Fruit fly (Drosophila melanogaster): ENCODE data around the gene Oga.

Gene Oga

dm6 chr3R:21223453-21224057, 4.7 kb downstream of the Oga start, which contains the start of the genes CG3337 and Nelf-A (continued):
- TF ChIP-seq CG18764 (GFP tag; optimal IDR thresholded peaks at IDR 0.05), result peak; percentile 32
- peak; percentile 84 for TF ChIP-seq Opbp (GFP tag; IDR thresholded peaks at IDR 0.05; ENCODE audit: partially characterized antibody)
- TF ChIP-seq bab2 (GFP tag; optimal IDR thresholded peaks at IDR 0.05), result peak; percentile 66
- TF ChIP-seq CG13775 (GFP tag; optimal IDR thresholded peaks at IDR 0.05), result peak; percentile 36
- peak; percentile 75 for TF ChIP-seq chn (GFP tag; optimal IDR thresholded peaks at IDR 0.05)
- TF ChIP-seq BtbVII (GFP tag; optimal IDR thresholded peaks at IDR 0.05), result peak; percentile 47
- TF ChIP-seq Fer1 (GFP tag; optimal IDR thresholded peaks at IDR 0.05), result peak; percentile 15
- peak; percentile 0 for TF ChIP-seq CG9437 (GFP tag; optimal IDR thresholded peaks at IDR 0.05)
- TF ChIP-seq CG6654 (GFP tag; optimal IDR thresholded peaks at IDR 0.05), result no peak
- TF ChIP-seq gem (tag; optimal IDR thresholded peaks at IDR 0.05), result no peak
- no peak for TF ChIP-seq fd102C (GFP tag; optimal IDR thresholded peaks at IDR 0.05)
- TF ChIP-seq CG8290 (GFP tag; optimal IDR thresholded peaks at IDR 0.05), result peak; percentile 67
- TF ChIP-seq CG8290 (tag; optimal IDR thresholded peaks at IDR 0.05), result peak; percentile 4 to 92
- TF ChIP-seq Sox100B (GFP tag; optimal IDR thresholded peaks at IDR 0.05), result no peak
- TF ChIP-seq nom (GFP tag; optimal IDR thresholded peaks at IDR 0.05), result peak; percentile 4
- TF ChIP-seq Jarid2 (GFP tag; optimal IDR thresholded peaks at IDR 0.05), result no peak
- peak; percentile 44 for TF ChIP-seq CG7839 (tag; optimal IDR thresholded peaks at IDR 0.05)
- TF ChIP-seq CG1603 (tag; optimal IDR thresholded peaks at IDR 0.05), result peak; percentile 86
- peak; percentile 60 for TF ChIP-seq ash1 (GFP tag; optimal IDR thresholded peaks at IDR 0.05)
- no peak for TF ChIP-seq yki (optimal IDR thresholded peaks at IDR 0.05)
- TF ChIP-seq CG5245 (GFP tag; optimal IDR thresholded peaks at IDR 0.05), result peak; percentile 55
- peak; percentile 65 for TF ChIP-seq tna (GFP tag; IDR thresholded peaks at IDR 0.05; ENCODE audit: partially characterized antibody)
- no peak for TF ChIP-seq sens-2 (GFP tag; IDR thresholded peaks at IDR 0.05)
- TF ChIP-seq pan (optimal IDR thresholded peaks at IDR 0.05), result no peak
- peak in 1 of 2 experiments; percentile 36 for TF ChIP-seq pan (GFP tag; optimal IDR thresholded peaks at IDR 0.05 in 1 of 2, IDR thresholded peaks at IDR 0.05 in 1 of 2)
- no peak for TF ChIP-seq D (optimal IDR thresholded peaks at IDR 0.05)
- TF ChIP-seq D (GFP tag; optimal IDR thresholded peaks at IDR 0.05), result peak; percentile 14
- peak; percentile 41; the same call in 1 of the 2 replicates for TF ChIP-seq CG10321 (GFP tag; IDR thresholded peaks at IDR 0.05)
- TF ChIP-seq trem (tag; optimal IDR thresholded peaks at IDR 0.05), result peak; percentile 75
- peak; percentile 72; the same call in 1 of the 2 replicates for TF ChIP-seq lmd (GFP tag; IDR thresholded peaks at IDR 0.05)
- TF ChIP-seq CG6254 (GFP tag; optimal IDR thresholded peaks at IDR 0.05), result peak; percentile 84
- peak; percentile 40 for TF ChIP-seq Atf3 (GFP tag; optimal IDR thresholded peaks at IDR 0.05)
- TF ChIP-seq dimm (GFP tag; IDR thresholded peaks at IDR 0.05), result no peak
- TF ChIP-seq CG32772 (GFP tag; IDR thresholded peaks at IDR 0.05), result 0 out of 2 replicates have a peak, but pooled peaks have one; percentile 46
- TF ChIP-seq CG6683 (GFP tag; optimal IDR thresholded peaks at IDR 0.05), result no peak
- TF ChIP-seq sc (optimal IDR thresholded peaks at IDR 0.05), result no peak
- TF ChIP-seq sc (GFP tag; optimal IDR thresholded peaks at IDR 0.05), result no peak
- TF ChIP-seq CG18262 (tag; optimal IDR thresholded peaks at IDR 0.05), result peak; percentile 37
- TF ChIP-seq row (GFP tag; IDR thresholded peaks at IDR 0.05), result peak; percentile 54
- TF ChIP-seq ssp (GFP tag; IDR thresholded peaks at IDR 0.05), result peak; percentile 56
- TF ChIP-seq CG13624 (GFP tag; optimal IDR thresholded peaks at IDR 0.05), result peak; percentile 87
- TF ChIP-seq CG14667 (GFP tag; IDR thresholded peaks at IDR 0.05), result peak; percentile 30; the same call in 1 of the 2 replicates
- TF ChIP-seq hkb (optimal IDR thresholded peaks at IDR 0.05), result no peak
- TF ChIP-seq hkb (GFP tag; IDR thresholded peaks at IDR 0.05), result peak; percentile 42
- TF ChIP-seq da (GFP tag; optimal IDR thresholded peaks at IDR 0.05), result peak; percentile 40
- TF ChIP-seq Max (GFP tag; optimal IDR thresholded peaks at IDR 0.05), result peak; percentile 83
- no peak; the same call in 2 of the 3 replicates for TF ChIP-seq CG17361 (GFP tag; IDR thresholded peaks at IDR 0.05)
- TF ChIP-seq dmrt99B (tag; optimal IDR thresholded peaks at IDR 0.05), result no peak
- TF ChIP-seq Doc3 (GFP tag; IDR thresholded peaks at IDR 0.05; ENCODE audit: partially characterized antibody), result peak; percentile 55; the same call in 2 of the 3 replicates
- peak; percentile 69 for TF ChIP-seq CG2116 (GFP tag; optimal IDR thresholded peaks at IDR 0.05)
- TF ChIP-seq CG4424 (GFP tag; optimal IDR thresholded peaks at IDR 0.05), result peak; percentile 62
